Worm (Caenorhabditis elegans): ENCODE data around the gene stt-3.

Gene stt-3

DNA sequence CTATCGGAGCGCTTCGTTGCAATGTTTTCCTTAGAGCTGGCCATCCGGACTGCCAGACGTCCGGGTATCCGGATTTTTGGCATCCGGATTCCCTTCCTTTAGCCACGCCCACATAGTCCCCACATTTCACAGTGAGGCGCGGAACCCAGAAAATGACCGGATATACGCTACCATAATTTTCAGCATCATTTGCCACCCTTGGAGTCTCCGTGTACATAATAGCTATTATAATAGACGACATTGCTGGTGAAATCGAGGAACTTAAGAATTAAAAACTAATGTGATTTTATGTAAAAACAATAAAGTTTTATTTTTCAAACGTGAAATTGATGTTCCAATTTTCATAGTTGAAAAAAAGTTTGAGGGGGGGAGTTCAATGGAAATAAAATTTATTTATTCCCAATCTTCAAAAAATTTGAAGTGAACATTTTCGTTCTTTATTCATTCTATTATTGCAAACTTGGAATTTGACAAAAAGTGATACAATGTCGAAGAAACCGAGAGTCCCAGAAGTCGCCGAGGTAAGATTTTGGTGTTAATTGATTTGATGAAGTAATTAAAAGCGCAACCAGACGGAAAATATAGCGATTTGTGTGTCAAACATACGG, 38.1 kb upstream of the stt-3 start:
- TF ChIP-seq ceh-18 (tag; optimal IDR thresholded peaks at IDR 0.05): no peak
- no peak for TF ChIP-seq elt-4 (tag; optimal IDR thresholded peaks at IDR 0.05)
- no peak for TF ChIP-seq sox-4 (tag; optimal IDR thresholded peaks at IDR 0.05)
- no peak for TF ChIP-seq ceh-2 (tag; optimal IDR thresholded peaks at IDR 0.05)
- TF ChIP-seq ttx-3 (tag; optimal IDR thresholded peaks at IDR 0.05): no peak
- no peak for TF ChIP-seq nhr-11 (tag; optimal IDR thresholded peaks at IDR 0.05)
- no peak for TF ChIP-seq ceh-34 (tag; optimal IDR thresholded peaks at IDR 0.05)
- no peak for TF ChIP-seq ref-2 (tag; optimal IDR thresholded peaks at IDR 0.05)

DNA sequence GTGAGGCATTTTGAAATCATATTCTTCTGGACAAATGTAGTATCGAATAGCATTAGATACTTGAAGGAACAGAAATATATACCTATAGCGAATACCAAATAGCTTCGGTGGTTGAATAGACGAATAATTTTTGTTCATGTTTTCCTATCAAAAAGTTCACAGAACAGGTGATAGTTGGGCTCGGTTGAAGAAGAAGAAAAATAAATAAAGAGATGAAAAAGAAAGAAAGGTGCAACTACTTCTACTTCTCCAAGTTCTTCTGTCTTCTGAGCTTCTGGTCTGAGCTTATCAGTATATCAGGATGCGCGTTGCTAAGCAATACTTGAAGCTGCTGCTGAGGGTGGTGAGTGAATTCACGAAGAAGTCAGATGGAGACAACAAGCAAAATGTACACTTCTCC, 34.5 kb upstream of the stt-3 start, which contains the start of gene C23G10.10:
Gene C23G10.10 (minus strand): TSS at position 101 of the 400 bp plus-strand sequence.
- TF ChIP-seq ceh-2 (tag; optimal IDR thresholded peaks at IDR 0.05) (no peak), ama-1 (optimal IDR thresholded peaks at IDR 0.05) (no peak), dve-1 (tag; optimal IDR thresholded peaks at IDR 0.05) (no peak), rnt-1 (tag; optimal IDR thresholded peaks at IDR 0.05) (no peak), ceh-22 (tag; optimal IDR thresholded peaks at IDR 0.05) (no peak), tbx-7 (tag; optimal IDR thresholded peaks at IDR 0.05) (no peak), pha-4 (tag; optimal IDR thresholded peaks at IDR 0.05) (no peak), ceh-24 (tag; optimal IDR thresholded peaks at IDR 0.05) (no peak), hlh-15 (tag; optimal IDR thresholded peaks at IDR 0.05) (no peak), ttx-3 (tag; optimal IDR thresholded peaks at IDR 0.05) (no peak), fkh-10 (GFP tag; optimal IDR thresholded peaks at IDR 0.05) (no peak), K09A11.1 (tag; optimal IDR thresholded peaks at IDR 0.05; ENCODE audit: insufficient read depth) (no peak), sox-2 (GFP tag; IDR thresholded peaks at IDR 0.05) (no peak), ceh-34 (tag; optimal IDR thresholded peaks at IDR 0.05) (no peak), nhr-11 (tag; optimal IDR thresholded peaks at IDR 0.05) (no peak), dmd-4 (tag; optimal IDR thresholded peaks at IDR 0.05; ENCODE audit: borderline replicate concordance) (no peak), tbx-2 (tag; optimal IDR thresholded peaks at IDR 0.05) (no peak), mec-3 (tag; optimal IDR thresholded peaks at IDR 0.05; ENCODE audit: borderline replicate concordance) (no peak)

- TF ChIP-seq ceh-6 (GFP tag; optimal IDR thresholded peaks at IDR 0.05): no peak
- TF ChIP-seq ceh-45 (GFP tag; IDR thresholded peaks at IDR 0.05): no peak
- no peak for TF ChIP-seq unc-86 (tag; optimal IDR thresholded peaks at IDR 0.05)
Measured at ce11 chrIII:6215476-6215875, 33.0 kb upstream of the stt-3 start, which contains the start of gene C23G10.11. C23G10.11 (minus strand) TSS chrIII:6215576.

DNA sequence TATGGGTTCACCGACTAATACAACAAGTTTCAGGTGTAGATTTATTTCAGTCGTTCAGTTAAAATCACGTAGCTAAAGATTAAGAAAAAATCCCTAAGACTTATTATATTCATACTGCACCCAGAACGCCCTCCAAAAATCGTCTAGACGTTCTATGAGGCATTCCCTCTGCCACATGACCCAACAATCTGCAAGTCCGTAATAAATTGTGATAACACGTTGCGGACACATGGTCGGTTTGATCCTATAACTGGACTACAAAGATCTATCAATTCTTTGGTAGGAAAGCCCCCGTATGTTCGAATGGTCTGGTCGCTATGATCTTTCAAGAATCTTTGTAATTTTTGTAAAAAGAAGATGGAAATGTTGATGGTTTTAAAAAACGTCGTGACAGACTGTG, 32.5 kb upstream of the stt-3 start:
- TF ChIP-seq pros-1 (tag; optimal IDR thresholded peaks at IDR 0.05) (no peak), pha-2 (tag; optimal IDR thresholded peaks at IDR 0.05) (no peak), ref-2 (tag; optimal IDR thresholded peaks at IDR 0.05) (no peak), unc-55 (GFP tag; optimal IDR thresholded peaks at IDR 0.05) (no peak), rnt-1 (tag; optimal IDR thresholded peaks at IDR 0.05) (no peak), K09A11.1 (tag; optimal IDR thresholded peaks at IDR 0.05; ENCODE audit: insufficient read depth) (no peak), sdc-2 (tag; optimal IDR thresholded peaks at IDR 0.05) (no peak), C38D4.7 (GFP tag; optimal IDR thresholded peaks at IDR 0.05) (no peak), ceh-30 (tag; optimal IDR thresholded peaks at IDR 0.05) (no peak), lin-11 (tag; optimal IDR thresholded peaks at IDR 0.05) (no peak), eyg-1 (tag; optimal IDR thresholded peaks at IDR 0.05) (no peak), fax-1 (tag; optimal IDR thresholded peaks at IDR 0.05) (no peak), odd-2 (tag; optimal IDR thresholded peaks at IDR 0.05) (no peak), elt-2 (tag; optimal IDR thresholded peaks at IDR 0.05) (no peak), dmd-4 (tag; optimal IDR thresholded peaks at IDR 0.05; ENCODE audit: borderline replicate concordance) (no peak), ceh-19 (GFP tag; optimal IDR thresholded peaks at IDR 0.05) (no peak), pag-3 (tag; optimal IDR thresholded peaks at IDR 0.05; ENCODE audit: borderline replicate concordance) (no peak), ceh-45 (GFP tag; IDR thresholded peaks at IDR 0.05) (no peak)
